Fruit fly (Drosophila melanogaster): ENCODE results near the gene Ttc1.
A peak's percentile ranks its signal among the peaks of the same experiment; 100 is the strongest.

The Ttc1 gene

DNA sequence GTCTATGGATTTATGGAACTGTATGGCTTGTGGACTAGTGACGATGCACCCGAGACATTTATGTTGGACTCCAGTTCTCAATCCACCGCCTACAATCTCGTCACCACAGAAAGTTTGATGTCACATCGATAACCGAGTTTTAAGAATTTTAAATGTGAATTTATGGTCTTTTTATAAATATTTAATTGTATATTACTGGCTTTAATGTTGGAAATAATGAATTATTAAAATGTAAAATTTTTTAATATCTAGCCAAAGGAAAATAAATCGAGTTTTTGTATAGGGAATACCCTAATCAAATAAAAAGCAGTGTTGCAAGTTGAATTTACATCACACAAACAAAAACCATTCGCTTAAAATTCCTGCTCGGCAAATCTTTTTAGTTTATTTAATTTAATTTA, 10.1 kb downstream of the Ttc1 start, which contains the start of gene Fntb (continued):
- TF ChIP-seq CG7372 (GFP tag; IDR thresholded peaks at IDR 0.05) (peak; percentile 20; the same call in 1 of the 2 replicates), klu (GFP tag; IDR thresholded peaks at IDR 0.05) (peak; percentile 42; the same call in 1 of the 2 replicates), CG12391 (tag; optimal IDR thresholded peaks at IDR 0.05) (peak; percentile 88), CG17829 (tag; optimal IDR thresholded peaks at IDR 0.05) (peak; percentile 75), lab (GFP tag; optimal IDR thresholded peaks at IDR 0.05) (no peak), CG14050 (GFP tag; IDR thresholded peaks at IDR 0.05) (peak; percentile 42; the same call in 2 of the 3 replicates), slbo (GFP tag; IDR thresholded peaks at IDR 0.05) (peak; percentile 70), NC2α (GFP tag; optimal IDR thresholded peaks at IDR 0.05) (peak; percentile 12), Dbx (GFP tag; IDR thresholded peaks at IDR 0.05) (peak; percentile 65; the same call in 2 of the 3 replicates), CG14014 (GFP tag; IDR thresholded peaks at IDR 0.05) (0 out of 2 replicates have a peak, but pooled peaks have one; percentile 41), CG13775 (GFP tag; optimal IDR thresholded peaks at IDR 0.05) (peak; percentile 74), ato (GFP tag; IDR thresholded peaks at IDR 0.05; ENCODE audit: partially characterized antibody) (no peak), nerfin-2 (GFP tag; IDR thresholded peaks at IDR 0.05; ENCODE audit: partially characterized antibody) (no peak), caup (GFP tag; optimal IDR thresholded peaks at IDR 0.05; ENCODE audit: severe bottlenecking) (peak; percentile 72), CG6683 (GFP tag; optimal IDR thresholded peaks at IDR 0.05) (peak; percentile 31), CG17359 (tag; optimal IDR thresholded peaks at IDR 0.05) (peak; percentile 79), pzg (GFP tag; optimal IDR thresholded peaks at IDR 0.05) (peak; percentile 24), oc (tag; optimal IDR thresholded peaks at IDR 0.05) (no peak), CG2120 (GFP tag; optimal IDR thresholded peaks at IDR 0.05) (peak; percentile 78), Camta (GFP tag; optimal IDR thresholded peaks at IDR 0.05) (peak; percentile 14), wdn (GFP tag; IDR thresholded peaks at IDR 0.05) (peak; percentile 41; the same call in 1 of the 2 replicates), CG7271 (tag; optimal IDR thresholded peaks at IDR 0.05) (no peak), Sox102F (GFP tag; optimal IDR thresholded peaks at IDR 0.05) (no peak), z (GFP tag; IDR thresholded peaks at IDR 0.05) (no peak), CG6689 (GFP tag; IDR thresholded peaks at IDR 0.05) (peak; percentile 49; the same call in 1 of the 2 replicates), CG11504 (tag; optimal IDR thresholded peaks at IDR 0.05) (no peak), Vsx1 (GFP tag; optimal IDR thresholded peaks at IDR 0.05) (no peak), row (GFP tag; IDR thresholded peaks at IDR 0.05) (peak; percentile 90), CG11723 (GFP tag; optimal IDR thresholded peaks at IDR 0.05) (no peak), CG16813 (GFP tag; IDR thresholded peaks at IDR 0.05; ENCODE audit: partially characterized antibody) (no peak), sens (GFP tag) (peak; percentile 81), maf-S (GFP tag; optimal IDR thresholded peaks at IDR 0.05) (peak; percentile 10), CG2116 (GFP tag; optimal IDR thresholded peaks at IDR 0.05) (peak; percentile 49), CG12219 (GFP tag; optimal IDR thresholded peaks at IDR 0.05) (peak; percentile 39), Sry-β (GFP tag; optimal IDR thresholded peaks at IDR 0.05) (peak; percentile 68), Sox100B (GFP tag; optimal IDR thresholded peaks at IDR 0.05) (no peak), Antp (GFP tag; optimal IDR thresholded peaks at IDR 0.05) (no peak), Atf3 (GFP tag; optimal IDR thresholded peaks at IDR 0.05) (no peak), CG15011 (GFP tag; optimal IDR thresholded peaks at IDR 0.05) (no peak), nau (GFP tag; optimal IDR thresholded peaks at IDR 0.05) (no peak), ems (GFP tag; optimal IDR thresholded peaks at IDR 0.05) (no peak), CG7556 (GFP tag; optimal IDR thresholded peaks at IDR 0.05) (peak; percentile 51), CG12942 (GFP tag; optimal IDR thresholded peaks at IDR 0.05) (peak; percentile 57), Scr (GFP tag; IDR thresholded peaks at IDR 0.05; ENCODE audit: partially characterized antibody) (no peak), CG7745 (tag; optimal IDR thresholded peaks at IDR 0.05) (no peak), ci (GFP tag; IDR thresholded peaks at IDR 0.05) (peak; percentile 65; the same call in 2 of the 3 replicates), gro (GFP tag; optimal IDR thresholded peaks at IDR 0.05) (no peak), HmgZ (tag; optimal IDR thresholded peaks at IDR 0.05) (peak; percentile 72), CG12769 (tag; optimal IDR thresholded peaks at IDR 0.05) (no peak), Atf-2 (GFP tag; optimal IDR thresholded peaks at IDR 0.05) (no peak)

Measured in whole organism, embryonic.